Fruit fly (Drosophila melanogaster): Measurements from ENCODE around the gene CG7384.
A peak's percentile ranks its signal among the peaks of the same experiment; 100 is the strongest.

CG7384 gene

DNA sequence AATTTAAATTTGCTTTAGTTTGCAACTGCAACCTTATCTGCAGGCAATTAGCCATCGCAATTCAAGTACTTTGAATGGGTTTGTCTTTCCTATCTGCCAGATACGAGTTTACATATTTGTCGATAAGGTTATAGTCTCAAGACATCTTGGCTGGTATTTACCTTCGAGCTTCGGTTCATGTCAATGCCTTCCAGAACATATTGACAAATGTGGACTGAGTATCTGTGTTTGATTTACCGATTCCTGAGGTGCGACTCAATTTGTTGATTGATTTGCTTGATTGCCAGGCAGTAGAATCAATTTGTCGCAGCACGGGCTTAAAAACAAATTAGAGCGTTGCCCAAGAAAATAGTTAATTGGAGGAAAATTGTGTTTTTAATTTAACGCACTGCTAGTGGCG lies 42.6 kb upstream of the CG7384 start (continued):
- TF ChIP-seq Ets65A (GFP tag) (no peak), ap (GFP tag; IDR thresholded peaks at IDR 0.05) (no peak), CG34376 (GFP tag; optimal IDR thresholded peaks at IDR 0.05) (no peak), org-1 (GFP tag; optimal IDR thresholded peaks at IDR 0.05) (peak; percentile 41), CG1602 (GFP tag; optimal IDR thresholded peaks at IDR 0.05) (peak; percentile 33), CG12155 (GFP tag; optimal IDR thresholded peaks at IDR 0.05) (no peak), tna (GFP tag; IDR thresholded peaks at IDR 0.05; ENCODE audit: partially characterized antibody) (no peak), ssp (GFP tag; IDR thresholded peaks at IDR 0.05) (no peak), hth (optimal IDR thresholded peaks at IDR 0.05) (no peak), fd3F (GFP tag; optimal IDR thresholded peaks at IDR 0.05) (peak; percentile 10), aop (GFP tag; IDR thresholded peaks at IDR 0.05) (no peak), Elba2 (GFP tag; optimal IDR thresholded peaks at IDR 0.05) (no peak), stc (GFP tag; IDR thresholded peaks at IDR 0.05) (no peak), dm (GFP tag; optimal IDR thresholded peaks at IDR 0.05) (no peak), en (GFP tag; optimal IDR thresholded peaks at IDR 0.05) (no peak), pb (GFP tag; optimal IDR thresholded peaks at IDR 0.05) (no peak), nerfin-2 (GFP tag; IDR thresholded peaks at IDR 0.05; ENCODE audit: partially characterized antibody) (no peak), CG15269 (tag; optimal IDR thresholded peaks at IDR 0.05) (no peak), Rfx (GFP tag; IDR thresholded peaks at IDR 0.05) (peak; percentile 52; the same call in 1 of the 2 replicates), C15 (GFP tag; IDR thresholded peaks at IDR 0.05) (no peak), CG11247 (GFP tag; IDR thresholded peaks at IDR 0.05) (no peak), CG1024 (GFP tag; IDR thresholded peaks at IDR 0.05) (no peak), Dbx (GFP tag; IDR thresholded peaks at IDR 0.05) (no peak), CG4854 (GFP tag; optimal IDR thresholded peaks at IDR 0.05) (no peak), CG10979 (tag; optimal IDR thresholded peaks at IDR 0.05) (no peak), Dll (GFP tag; IDR thresholded peaks at IDR 0.05; ENCODE audit: partially characterized antibody) (no peak), Nf-YA (GFP tag; IDR thresholded peaks at IDR 0.05) (no peak), CG14014 (GFP tag; IDR thresholded peaks at IDR 0.05) (peak; percentile 31; the same call in 1 of the 2 replicates), Abd-B (GFP tag; optimal IDR thresholded peaks at IDR 0.05) (no peak), CG31441 (GFP tag; IDR thresholded peaks at IDR 0.05) (0 out of 2 replicates have a peak, but pooled peaks have one; percentile 17), YL-1 (GFP tag; optimal IDR thresholded peaks at IDR 0.05) (no peak), az2 (GFP tag; optimal IDR thresholded peaks at IDR 0.05) (no peak), Meics (GFP tag; optimal IDR thresholded peaks at IDR 0.05) (peak; percentile 24), cad (GFP tag; optimal IDR thresholded peaks at IDR 0.05) (no peak), nmo (GFP tag; optimal IDR thresholded peaks at IDR 0.05) (no peak), CG32772 (GFP tag; IDR thresholded peaks at IDR 0.05) (no peak), da (GFP tag; optimal IDR thresholded peaks at IDR 0.05) (no peak), Fer2 (tag; optimal IDR thresholded peaks at IDR 0.05) (no peak), ash1 (GFP tag; optimal IDR thresholded peaks at IDR 0.05) (no peak), CG3995 (GFP tag; optimal IDR thresholded peaks at IDR 0.05) (no peak), pita (GFP tag; optimal IDR thresholded peaks at IDR 0.05) (no peak), Hsf (GFP tag; optimal IDR thresholded peaks at IDR 0.05) (peak; percentile 8), CG18476 (GFP tag; optimal IDR thresholded peaks at IDR 0.05) (no peak), CG10462 (GFP tag; optimal IDR thresholded peaks at IDR 0.05) (no peak), CG12659 (GFP tag; optimal IDR thresholded peaks at IDR 0.05) (no peak), yki (optimal IDR thresholded peaks at IDR 0.05) (no peak), CG15479 (GFP tag; optimal IDR thresholded peaks at IDR 0.05) (no peak), lmd (GFP tag; IDR thresholded peaks at IDR 0.05) (no peak), mirr (GFP tag; optimal IDR thresholded peaks at IDR 0.05) (peak; percentile 72), BtbVII (GFP tag; optimal IDR thresholded peaks at IDR 0.05) (no peak), rib (GFP tag; IDR thresholded peaks at IDR 0.05) (no peak), kah (GFP tag; optimal IDR thresholded peaks at IDR 0.05) (no peak), Side (GFP tag; optimal IDR thresholded peaks at IDR 0.05) (peak; percentile 4), CG1832 (GFP tag; optimal IDR thresholded peaks at IDR 0.05) (no peak)
